Worm (Caenorhabditis elegans): ENCODE results near the gene bris-1.
A peak's percentile ranks its signal among the peaks of the same experiment; 100 is the strongest.

bris-1 gene

ce11 chrIV:3825388-3825787 is 6.3 kb upstream of the bris-1 start:
- no peak for TF ChIP-seq skn-1 (tag; optimal IDR thresholded peaks at IDR 0.05)
- TF ChIP-seq elt-2 (tag; optimal IDR thresholded peaks at IDR 0.05): no peak
- TF ChIP-seq elt-3 (tag; optimal IDR thresholded peaks at IDR 0.05): no peak
- TF ChIP-seq eor-1 (tag; optimal IDR thresholded peaks at IDR 0.05): no peak
- TF ChIP-seq nhr-12 (tag; optimal IDR thresholded peaks at IDR 0.05): no peak
- peak; percentile 21 for TF ChIP-seq elt-1 (tag; optimal IDR thresholded peaks at IDR 0.05)
- no peak for TF ChIP-seq ZK546.5 (tag; optimal IDR thresholded peaks at IDR 0.05)
- TF ChIP-seq egl-5 (tag; optimal IDR thresholded peaks at IDR 0.05): peak; percentile 3
- TF ChIP-seq mml-1 (tag; optimal IDR thresholded peaks at IDR 0.05): no peak
- TF ChIP-seq egl-27 (tag; optimal IDR thresholded peaks at IDR 0.05): no peak
- TF ChIP-seq R02D3.7 (tag; optimal IDR thresholded peaks at IDR 0.05): no peak
- TF ChIP-seq nhr-11 (tag; optimal IDR thresholded peaks at IDR 0.05): no peak

- no peak for TF ChIP-seq unc-39 (tag; optimal IDR thresholded peaks at IDR 0.05)
- TF ChIP-seq tbx-2 (tag; optimal IDR thresholded peaks at IDR 0.05): no peak
- TF ChIP-seq egl-5 (tag; optimal IDR thresholded peaks at IDR 0.05): no peak
- peak; percentile 20 for TF ChIP-seq lin-15B (tag; optimal IDR thresholded peaks at IDR 0.05)
- no peak for TF ChIP-seq nhr-237 (tag; optimal IDR thresholded peaks at IDR 0.05)
- no peak for TF ChIP-seq nhr-23 (tag; optimal IDR thresholded peaks at IDR 0.05)
- TF ChIP-seq ztf-11 (tag; optimal IDR thresholded peaks at IDR 0.05): no peak
- TF ChIP-seq hmg-11 (tag; optimal IDR thresholded peaks at IDR 0.05): peak; percentile 57
- TF ChIP-seq lsy-12 (tag; optimal IDR thresholded peaks at IDR 0.05): no peak
- TF ChIP-seq mml-1 (tag; optimal IDR thresholded peaks at IDR 0.05): no peak
- no peak for TF ChIP-seq ceh-28 (tag; optimal IDR thresholded peaks at IDR 0.05)
- TF ChIP-seq ama-1 (optimal IDR thresholded peaks at IDR 0.05): no peak
- no peak for TF ChIP-seq elt-1 (tag; optimal IDR thresholded peaks at IDR 0.05)
- TF ChIP-seq nhr-28 (tag; optimal IDR thresholded peaks at IDR 0.05): no peak
- TF ChIP-seq elt-3 (tag; optimal IDR thresholded peaks at IDR 0.05): no peak
- TF ChIP-seq nfya-1 (tag; optimal IDR thresholded peaks at IDR 0.05; ENCODE audit: insufficient read depth): peak; percentile 68
- TF ChIP-seq ceh-9 (tag; optimal IDR thresholded peaks at IDR 0.05): no peak
- TF ChIP-seq snpc-4 (tag; optimal IDR thresholded peaks at IDR 0.05): no peak
- peak; percentile 84 for TF ChIP-seq lin-39 (tag; optimal IDR thresholded peaks at IDR 0.05)
- TF ChIP-seq sea-2 (GFP tag; optimal IDR thresholded peaks at IDR 0.05): no peak
- no peak for TF ChIP-seq skn-1 (tag; optimal IDR thresholded peaks at IDR 0.05)
- no peak for TF ChIP-seq unc-62 (GFP tag; optimal IDR thresholded peaks at IDR 0.05)
- no peak for TF ChIP-seq elt-2 (tag; optimal IDR thresholded peaks at IDR 0.05)
- no peak for TF ChIP-seq ztf-4 (tag; optimal IDR thresholded peaks at IDR 0.05)
- no peak for TF ChIP-seq mdl-1 (tag; optimal IDR thresholded peaks at IDR 0.05)
- no peak for TF ChIP-seq fkh-10 (GFP tag; optimal IDR thresholded peaks at IDR 0.05)
- no peak for TF ChIP-seq zag-1 (tag; optimal IDR thresholded peaks at IDR 0.05)
- no peak for TF ChIP-seq nhr-67 (tag; optimal IDR thresholded peaks at IDR 0.05)
Measured at ce11 chrIV:3824720-3825119, 5.6 kb upstream of the bris-1 start.

- TF ChIP-seq ceh-9 (tag; optimal IDR thresholded peaks at IDR 0.05) (no peak), lin-15B (tag; optimal IDR thresholded peaks at IDR 0.05) (no peak), nfya-1 (tag; optimal IDR thresholded peaks at IDR 0.05; ENCODE audit: insufficient read depth) (no peak), elt-2 (tag; optimal IDR thresholded peaks at IDR 0.05) (peak; percentile 34), ceh-82 (tag; optimal IDR thresholded peaks at IDR 0.05) (no peak)
Measured at ce11 chrIV:3821554-3821953, 2.4 kb upstream of the bris-1 start.

ce11 chrIV:3820133-3820532 is 1.0 kb upstream of the bris-1 start:
- TF ChIP-seq ceh-9 (tag; optimal IDR thresholded peaks at IDR 0.05) (no peak), fkh-10 (GFP tag; optimal IDR thresholded peaks at IDR 0.05) (peak; percentile 95), lsy-12 (tag; optimal IDR thresholded peaks at IDR 0.05) (no peak)

- TF ChIP-seq pqm-1 (tag; optimal IDR thresholded peaks at IDR 0.05) (no peak), fos-1 (tag; optimal IDR thresholded peaks at IDR 0.05) (no peak), tbx-2 (tag; optimal IDR thresholded peaks at IDR 0.05) (no peak), nhr-12 (tag; optimal IDR thresholded peaks at IDR 0.05) (no peak), nhr-25 (tag; optimal IDR thresholded peaks at IDR 0.05) (no peak)
Measured at ce11 chrIV:3817253-3817652, 1.9 kb downstream of the bris-1 start.
